Fruit fly (Drosophila melanogaster): ENCODE measurements around the gene CG13937.

Gene CG13937

DNA sequence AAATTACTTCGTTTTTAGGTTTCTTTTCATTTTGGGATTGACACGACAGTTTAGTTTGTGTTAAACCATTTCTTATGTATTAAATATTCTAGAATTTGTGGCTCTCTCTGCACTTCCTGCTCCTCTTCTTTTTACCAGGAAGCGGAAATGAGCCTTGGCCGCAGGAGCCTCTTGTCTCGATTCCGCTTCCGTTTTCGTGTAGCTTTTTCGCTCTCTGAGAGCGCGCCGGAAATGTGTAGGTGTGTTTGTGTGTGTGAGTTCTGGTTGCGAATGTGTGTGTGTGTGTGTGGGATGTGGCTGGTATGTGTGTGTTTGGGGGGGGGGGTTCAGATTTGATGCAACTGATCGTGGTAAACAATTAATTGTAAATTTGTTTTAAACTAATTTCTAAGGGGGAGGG lies 23.3 kb downstream of the CG13937 start (continued):
- TF ChIP-seq ewg (GFP tag; optimal IDR thresholded peaks at IDR 0.05), result no peak
- no peak; the same call in 1 of the 2 replicates for TF ChIP-seq Awh (GFP tag; IDR thresholded peaks at IDR 0.05)
- TF ChIP-seq Hr51 (GFP tag; optimal IDR thresholded peaks at IDR 0.05), result no peak
- no peak for TF ChIP-seq CG6689 (GFP tag; IDR thresholded peaks at IDR 0.05)
- TF ChIP-seq CG2129 (GFP tag; IDR thresholded peaks at IDR 0.05; ENCODE audit: partially characterized antibody), result no peak
- TF ChIP-seq Mrtf (GFP tag; IDR thresholded peaks at IDR 0.05), result no peak
- TF ChIP-seq fd102C (GFP tag; optimal IDR thresholded peaks at IDR 0.05), result peak; percentile 10
- peak; percentile 12 for TF ChIP-seq CG2712 (tag; optimal IDR thresholded peaks at IDR 0.05)
- TF ChIP-seq Ravus (GFP tag; IDR thresholded peaks at IDR 0.05), result no peak
- TF ChIP-seq CG9437 (GFP tag; optimal IDR thresholded peaks at IDR 0.05), result no peak
- no peak for TF ChIP-seq pum (GFP tag; optimal IDR thresholded peaks at IDR 0.05)
- TF ChIP-seq HLH3B (GFP tag; IDR thresholded peaks at IDR 0.05), result no peak
- TF ChIP-seq Lim3 (GFP tag; IDR thresholded peaks at IDR 0.05), result no peak
- no peak for TF ChIP-seq tll (GFP tag; optimal IDR thresholded peaks at IDR 0.05)
- TF ChIP-seq CG3281 (GFP tag; optimal IDR thresholded peaks at IDR 0.05), result peak; percentile 56
- no peak for TF ChIP-seq CG18619 (GFP tag; optimal IDR thresholded peaks at IDR 0.05)
- TF ChIP-seq CG17328 (GFP tag; IDR thresholded peaks at IDR 0.05), result no peak
- TF ChIP-seq lab (GFP tag; optimal IDR thresholded peaks at IDR 0.05), result peak; percentile 57
- TF ChIP-seq lola (GFP tag; optimal IDR thresholded peaks at IDR 0.05), result no peak
- no peak for TF ChIP-seq Sin3A (optimal IDR thresholded peaks at IDR 0.05)
- peak; percentile 55 for TF ChIP-seq CG1233 (GFP tag; optimal IDR thresholded peaks at IDR 0.05)
- TF ChIP-seq CG4360 (GFP tag; IDR thresholded peaks at IDR 0.05), result no peak
- no peak for TF ChIP-seq CG2875 (GFP tag; optimal IDR thresholded peaks at IDR 0.05)
- 0 out of 3 replicates have a peak, but pooled peaks have one; percentile 14 for TF ChIP-seq otp (GFP tag; IDR thresholded peaks at IDR 0.05)
- TF ChIP-seq ato (GFP tag; IDR thresholded peaks at IDR 0.05; ENCODE audit: partially characterized antibody), result no peak
- TF ChIP-seq Optix (GFP tag; IDR thresholded peaks at IDR 0.05), result no peak
- TF ChIP-seq Atf3 (GFP tag; optimal IDR thresholded peaks at IDR 0.05), result no peak
- TF ChIP-seq CG13624 (GFP tag; optimal IDR thresholded peaks at IDR 0.05), result no peak
- no peak for TF ChIP-seq CG34422 (GFP tag; IDR thresholded peaks at IDR 0.05)
- peak; percentile 7 for TF ChIP-seq CG10267 (tag; optimal IDR thresholded peaks at IDR 0.05)
- TF ChIP-seq pita (GFP tag; optimal IDR thresholded peaks at IDR 0.05), result no peak
- TF ChIP-seq E2f1 (GFP tag; IDR thresholded peaks at IDR 0.05), result no peak
- TF ChIP-seq zfh1 (GFP tag; IDR thresholded peaks at IDR 0.05), result 0 out of 3 replicates have a peak, but pooled peaks have one; percentile 18
- 0 out of 3 replicates have a peak, but pooled peaks have one; percentile 13 for TF ChIP-seq gce (GFP tag; IDR thresholded peaks at IDR 0.05)
- no peak for TF ChIP-seq mam (GFP tag; optimal IDR thresholded peaks at IDR 0.05)
- peak in 1 of 2 experiments; percentile 23 for TF ChIP-seq dpn (GFP tag; optimal IDR thresholded peaks at IDR 0.05)
- no peak for TF ChIP-seq CG17612 (GFP tag; IDR thresholded peaks at IDR 0.05)
- no peak for TF ChIP-seq abd-A (tag; optimal IDR thresholded peaks at IDR 0.05)
- TF ChIP-seq CG9797 (GFP tag; optimal IDR thresholded peaks at IDR 0.05), result no peak
- TF ChIP-seq CG12299 (tag; optimal IDR thresholded peaks at IDR 0.05), result no peak
- TF ChIP-seq fu2 (GFP tag; optimal IDR thresholded peaks at IDR 0.05), result no peak
- TF ChIP-seq trh (GFP tag; optimal IDR thresholded peaks at IDR 0.05), result no peak
- TF ChIP-seq CG2116 (GFP tag; optimal IDR thresholded peaks at IDR 0.05), result no peak
- no peak for TF ChIP-seq Doc2 (GFP tag; IDR thresholded peaks at IDR 0.05)
- no peak for TF ChIP-seq sens (GFP tag)
- TF ChIP-seq CG16779 (GFP tag; IDR thresholded peaks at IDR 0.05), result no peak
- TF ChIP-seq az2 (GFP tag; optimal IDR thresholded peaks at IDR 0.05), result no peak
- 0 out of 2 replicates have a peak, but pooled peaks have one; percentile 44 for TF ChIP-seq sim (GFP tag; IDR thresholded peaks at IDR 0.05)
- peak; percentile 76; the same call in 1 of the 2 replicates for TF ChIP-seq aop (GFP tag; IDR thresholded peaks at IDR 0.05)
- no peak for TF ChIP-seq CG15696 (tag; optimal IDR thresholded peaks at IDR 0.05)
- TF ChIP-seq CG2889 (GFP tag; IDR thresholded peaks at IDR 0.05), result no peak
- no peak for TF ChIP-seq CG14014 (GFP tag; IDR thresholded peaks at IDR 0.05)

Measured in whole organism, embryonic.